Worm (Caenorhabditis elegans) whole organism, L1 larva: ENCODE measurements around the gene T16G12.7.
"Not testable (repeated sequence)": the region's sequence is repeated elsewhere in the genome, so short reads cannot be mapped to it uniquely, and the experiment has no call there.

ENCODE experiments used
- aly-2 ChIP-seq: fragments of 150-350 bp; optimal IDR thresholded peaks from 2 replicates; lab custom pipeline; 2014; ENCODE audit warnings: missing biosample characterization, missing genetic modification characterization
- ceh-63 ChIP-seq: fragments of 200-800 bp; sonication (Bioruptor generic); optimal IDR thresholded peaks from 2 replicates; lab custom pipeline; 2018; ENCODE audit warnings: mild to moderate bottlenecking, missing genetic modification characterization, missing compliant biosample characterization
- ceh-82 ChIP-seq, 3 experiments: fragments of 150-350 bp in 1 of 3; sonication (generic microtip) in 2 of 3; optimal IDR thresholded peaks; 2 replicates each; lab custom pipeline; 2014 to 2017; ENCODE audit warnings: missing biosample characterization in 3 of 3, missing genetic modification characterization in 3 of 3
- fkh-10 ChIP-seq: sonication (generic microtip); optimal IDR thresholded peaks from 2 replicates; lab custom pipeline; 2017; ENCODE audit warnings: missing biosample characterization, missing genetic modification reagents, missing genetic modification characterization
- lin-35 ChIP-seq, 2 experiments: fragments of 150-350 bp; optimal IDR thresholded peaks; 2 replicates each; lab custom pipeline; 2014; ENCODE audit warnings: missing biosample characterization in 2 of 2, missing genetic modification characterization in 2 of 2, missing genetic modification reagents in 2 of 2
- nhr-237 ChIP-seq: fragments of 150-350 bp; optimal IDR thresholded peaks from 2 replicates; lab custom pipeline; 2014; ENCODE audit warnings: missing biosample characterization, missing genetic modification characterization
- nhr-77 ChIP-seq: fragments of 150-350 bp; optimal IDR thresholded peaks from 2 replicates; lab custom pipeline; 2014; ENCODE audit warnings: missing biosample characterization, missing genetic modification characterization
- pag-3 ChIP-seq: sonication (generic microtip); optimal IDR thresholded peaks from 2 replicates; lab custom pipeline; 2017; ENCODE audit warnings: missing genetic modification characterization, mild to moderate bottlenecking, missing compliant biosample characterization, antibody characterized with exemption, borderline replicate concordance; ENCODE audit not compliant: insufficient read depth
- unc-62 ChIP-seq: fragments of 150-350 bp; optimal IDR thresholded peaks from 2 replicates; lab custom pipeline; 2014; ENCODE audit warnings: missing biosample characterization, missing genetic modification reagents, missing genetic modification characterization
- unc-86 ChIP-seq: sonication (generic microtip); optimal IDR thresholded peaks from 2 replicates; lab custom pipeline; 2016; ENCODE audit warnings: missing genetic modification characterization, missing compliant biosample characterization
- vab-15 ChIP-seq: sonication (generic microtip); optimal IDR thresholded peaks from 2 replicates; lab custom pipeline; 2017; ENCODE audit warnings: missing genotype, mild to moderate bottlenecking, missing genetic modification characterization, missing compliant biosample characterization
- xbp-1 ChIP-seq: sonication (generic microtip); optimal IDR thresholded peaks from 2 replicates; lab custom pipeline; 2016; ENCODE audit warnings: missing genetic modification characterization, missing compliant biosample characterization

DNA sequence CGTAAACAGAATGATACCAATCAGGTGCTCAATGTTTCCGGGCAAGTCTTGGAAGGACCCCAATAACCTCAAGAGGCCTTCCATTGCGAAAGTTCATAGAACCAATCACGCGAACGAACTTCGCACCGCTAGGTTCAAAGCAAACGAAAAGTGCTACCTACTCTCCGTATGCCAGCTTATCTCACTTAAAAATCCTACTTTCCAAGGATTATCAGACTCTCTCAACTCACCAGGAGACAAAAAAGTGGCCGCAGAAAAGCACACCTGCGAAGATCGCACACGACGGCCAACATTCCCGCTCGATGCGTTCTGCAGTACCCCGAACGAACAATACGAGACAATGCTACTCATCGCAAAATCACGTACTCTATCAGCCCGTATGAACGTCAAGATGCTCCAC, 13.4 kb upstream of the T16G12.7 start, which contains the start of gene T16G12.12:
- not testable (repeated sequence) for TF ChIP-seq unc-62 (GFP tag; lab: Kevin White, UChicago); pag-3 (tag; lab: Kevin White, UChicago); ceh-82 (tag; optimal IDR thresholded peaks at IDR 0.05; lab: Kevin White, UChicago); unc-86; ceh-63 (GFP tag; lab: Kevin White, UChicago); nhr-77 (tag; lab: Kevin White, UChicago); xbp-1 (tag; lab: Kevin White, UChicago); fkh-10; vab-15 (tag; lab: Kevin White, UChicago); aly-2 (tag; lab: Kevin White, UChicago); lin-35 (GFP tag; optimal IDR thresholded peaks at IDR 0.05; lab: Kevin White, UChicago); nhr-237 (tag; lab: Kevin White, UChicago)
